Fruit fly (Drosophila melanogaster): ENCODE data around the gene CG14292.

DNA sequence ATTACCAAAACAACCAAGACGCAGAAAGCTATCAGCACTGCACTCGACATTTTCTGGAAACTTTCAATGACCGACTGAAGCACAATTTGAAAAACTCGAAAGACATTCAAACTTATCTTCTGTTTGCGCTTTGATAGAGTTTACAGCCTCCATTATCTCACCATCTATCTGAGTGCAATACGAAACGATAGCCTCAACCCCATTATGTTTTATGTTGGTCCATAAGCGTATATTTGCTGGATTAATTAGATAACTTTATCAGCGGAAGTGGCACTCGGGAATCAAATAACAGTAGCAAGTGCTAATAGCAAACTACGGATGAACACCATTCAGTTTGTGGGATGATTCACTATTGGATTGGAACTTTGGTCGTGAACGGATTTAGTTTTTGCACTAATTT lies 2.6 kb downstream of the CG14292 start, which contains the start of gene CG34284:
- TF ChIP-seq CG8301 (tag; optimal IDR thresholded peaks at IDR 0.05), result no peak
- no peak for TF ChIP-seq gl (tag; optimal IDR thresholded peaks at IDR 0.05)
- TF ChIP-seq Snoo (tag; optimal IDR thresholded peaks at IDR 0.05), result no peak
- no peak for TF ChIP-seq CG14655 (GFP tag; optimal IDR thresholded peaks at IDR 0.05)
- no peak for TF ChIP-seq CG8159 (tag; optimal IDR thresholded peaks at IDR 0.05)
- no peak for TF ChIP-seq CG12605 (GFP tag; IDR thresholded peaks at IDR 0.05)
- TF ChIP-seq CG15710 (tag; optimal IDR thresholded peaks at IDR 0.05), result no peak
- no peak for TF ChIP-seq D1 (tag; optimal IDR thresholded peaks at IDR 0.05)
- no peak for TF ChIP-seq CG4496 (GFP tag; IDR thresholded peaks at IDR 0.05)
- no peak for TF ChIP-seq CG13204 (GFP tag; optimal IDR thresholded peaks at IDR 0.05)
